Fruit fly (Drosophila melanogaster): ENCODE data around the gene DEF8.
A peak's percentile ranks its signal among the peaks of the same experiment; 100 is the strongest.

DEF8 gene

dm6 chr3L:12131918-12132317 lies at the start of gene DEF8:
Gene DEF8, plus strand, starts transcription at chr3L:12132146.
- TF ChIP-seq noc (tag; optimal IDR thresholded peaks at IDR 0.05) = peak; percentile 62

- TF ChIP-seq noc (tag; optimal IDR thresholded peaks at IDR 0.05) = no peak
Observed at dm6 chr3L:12082521-12082841, 49.5 kb upstream of the DEF8 start.

- no peak for TF ChIP-seq noc (tag; optimal IDR thresholded peaks at IDR 0.05)
Observed at dm6 chr3L:12083092-12083680, 48.8 kb upstream of the DEF8 start.

DNA sequence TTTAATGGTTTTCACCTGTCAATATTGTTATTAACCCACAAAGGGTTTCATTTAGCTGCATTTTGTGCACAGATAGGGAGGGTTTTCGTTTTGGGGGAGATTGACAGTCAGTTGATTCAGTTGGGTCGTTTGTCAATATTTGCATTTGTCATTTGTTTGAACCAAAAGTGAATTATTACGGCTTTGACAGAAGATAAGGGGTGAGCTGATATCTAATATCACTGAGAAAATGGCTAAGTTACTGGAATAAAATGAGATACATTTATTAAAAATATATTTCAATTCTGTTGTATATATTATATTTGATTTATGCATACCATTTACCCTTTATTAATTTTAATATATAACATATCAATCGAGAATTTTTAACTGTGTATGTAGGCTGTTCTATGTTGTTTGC lies 48.1 kb upstream of the DEF8 start:
- no peak for TF ChIP-seq noc (tag; optimal IDR thresholded peaks at IDR 0.05)

DNA sequence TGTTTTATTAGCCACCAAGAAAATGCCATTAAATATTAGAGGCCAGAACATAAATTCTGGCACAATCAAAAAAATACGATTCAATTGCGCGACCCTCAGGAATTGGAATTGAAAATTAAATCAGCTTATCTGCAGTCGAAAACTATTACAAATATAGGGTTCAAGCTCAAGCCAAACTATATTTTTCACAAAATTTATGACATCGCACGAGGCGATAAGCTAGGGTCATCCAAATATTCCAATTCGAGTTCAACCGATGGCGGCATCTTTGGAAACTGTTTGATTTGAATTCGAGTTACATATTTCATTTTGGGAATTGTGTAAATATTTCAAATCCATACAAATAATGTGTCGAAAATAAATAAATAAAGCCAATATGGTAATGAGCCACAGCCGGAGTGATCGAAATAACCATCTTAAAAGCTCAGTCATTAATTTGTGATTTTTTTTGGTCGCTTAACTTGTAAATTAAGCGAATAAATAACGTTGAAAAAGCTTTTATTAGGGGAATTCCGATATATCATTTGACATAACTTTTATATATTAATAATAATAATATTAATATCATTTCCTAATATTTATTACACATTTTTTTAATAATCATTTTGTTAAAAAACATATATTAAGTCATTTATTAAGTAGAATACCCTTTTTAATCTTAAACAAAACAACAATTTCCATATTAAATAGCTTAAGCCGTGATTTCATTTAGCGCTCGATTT lies 46.8 kb upstream of the DEF8 start:
- no peak for TF ChIP-seq noc (tag; optimal IDR thresholded peaks at IDR 0.05)

- no peak for TF ChIP-seq noc (tag; optimal IDR thresholded peaks at IDR 0.05)
Observed at dm6 chr3L:12085691-12086078, 46.3 kb upstream of the DEF8 start.

DNA sequence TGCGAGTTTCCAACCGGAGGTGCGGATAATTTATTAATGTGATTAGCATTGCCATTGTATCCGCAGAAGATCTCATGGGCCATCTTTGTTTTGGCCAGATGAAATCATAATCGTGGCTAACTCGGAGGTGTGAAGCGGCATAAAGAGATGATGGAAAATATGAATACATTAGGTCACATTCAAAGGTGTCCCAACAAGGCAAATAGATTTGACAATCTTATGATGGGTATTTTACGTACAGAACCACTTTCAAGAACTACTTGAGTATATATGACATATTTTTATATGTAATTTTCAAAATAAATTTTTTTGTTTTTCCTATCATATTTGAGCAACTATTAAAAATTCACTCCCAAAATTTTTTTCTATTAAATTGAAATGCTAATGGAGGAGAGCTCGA lies 43.6 kb upstream of the DEF8 start, which contains the start of gene CG17154:
TSS of gene CG17154 (plus strand) at position 301 of the 400 bp plus-strand sequence.
- TF ChIP-seq noc (tag; optimal IDR thresholded peaks at IDR 0.05) = no peak

- TF ChIP-seq noc (tag; optimal IDR thresholded peaks at IDR 0.05) = no peak
Observed at dm6 chr3L:12090184-12090897, 41.6 kb upstream of the DEF8 start.

DNA sequence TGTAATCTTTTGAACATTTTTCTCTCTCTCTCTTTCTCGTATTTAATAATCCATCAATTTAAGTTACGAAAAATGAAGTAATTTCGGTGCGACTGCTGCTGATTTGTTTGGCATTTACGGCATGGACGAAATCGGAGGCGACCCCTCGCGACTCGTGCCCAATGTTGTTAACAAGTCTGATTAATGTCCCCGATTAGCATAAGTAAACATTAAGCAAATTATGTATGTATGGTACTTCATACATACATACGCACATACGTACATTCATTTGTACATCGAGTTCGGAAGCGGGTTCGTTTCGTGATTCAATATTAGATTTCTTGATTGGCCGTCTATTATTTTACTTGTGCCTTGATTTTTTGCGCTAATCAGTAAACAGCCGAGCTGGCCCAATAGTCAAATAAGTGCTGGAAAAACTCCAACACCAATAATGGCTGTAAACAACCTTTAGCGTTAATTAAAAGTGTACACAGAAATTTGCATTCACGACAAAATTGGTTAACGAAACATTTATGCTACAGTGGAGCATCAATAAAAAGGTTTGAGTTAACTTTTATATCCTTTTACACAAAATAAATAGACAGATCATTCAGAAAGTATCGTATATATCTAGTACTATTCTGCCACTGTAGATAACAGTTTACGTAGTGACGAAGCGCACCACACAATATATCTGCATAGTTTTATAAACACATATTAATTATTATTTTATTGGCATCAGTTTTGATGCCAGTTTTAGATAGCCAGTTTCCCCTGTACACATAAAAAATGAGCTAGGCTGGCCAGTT lies 40.9 kb upstream of the DEF8 start:
- peak; percentile 59 for TF ChIP-seq noc (tag; optimal IDR thresholded peaks at IDR 0.05)

- TF ChIP-seq noc (tag; optimal IDR thresholded peaks at IDR 0.05) = no peak
Observed at dm6 chr3L:12092860-12093359, 39.0 kb upstream of the DEF8 start.

dm6 chr3L:12095960-12096359 lies 36.0 kb upstream of the DEF8 start:
- TF ChIP-seq noc (tag; optimal IDR thresholded peaks at IDR 0.05) = no peak

DNA sequence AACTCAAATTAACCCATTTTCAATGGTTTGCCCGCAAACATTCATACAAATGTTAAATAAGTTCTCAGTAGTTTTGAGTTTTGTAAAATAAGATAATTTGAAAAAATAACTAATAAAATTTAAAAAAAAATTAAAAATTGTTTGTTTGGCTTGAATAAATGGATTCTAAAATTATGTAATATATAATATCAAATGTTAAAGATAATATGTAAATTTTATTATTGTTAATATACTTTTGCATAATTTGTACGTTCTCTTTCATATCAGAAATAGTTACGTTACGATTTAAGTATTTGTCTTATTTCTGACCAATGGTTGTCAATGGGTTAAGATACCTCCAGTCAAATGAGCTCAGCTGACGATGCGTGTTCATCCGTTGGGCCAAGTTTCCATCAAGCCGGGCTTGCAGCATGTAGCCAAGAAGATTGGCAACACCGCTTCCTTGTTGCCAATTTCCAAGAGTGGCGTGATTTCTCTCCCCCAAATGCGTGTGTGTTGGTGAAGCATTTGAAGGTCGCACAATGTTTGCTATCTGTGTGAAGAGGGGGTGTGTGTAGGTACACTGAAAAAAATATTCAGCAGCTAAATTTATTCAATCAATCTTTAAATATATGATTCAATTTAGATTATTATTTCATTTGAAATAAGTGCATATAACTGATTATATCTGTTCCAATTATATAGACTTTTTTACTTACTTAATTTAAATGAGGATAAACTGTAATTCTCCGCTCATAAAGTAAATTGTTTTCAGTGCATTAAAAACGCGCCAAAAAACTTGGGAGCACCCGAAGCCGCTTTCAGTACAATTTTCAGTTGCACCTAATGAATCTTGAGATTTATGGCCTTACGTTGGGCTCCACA lies 34.9 kb upstream of the DEF8 start:
- TF ChIP-seq noc (tag; optimal IDR thresholded peaks at IDR 0.05) = no peak

DNA sequence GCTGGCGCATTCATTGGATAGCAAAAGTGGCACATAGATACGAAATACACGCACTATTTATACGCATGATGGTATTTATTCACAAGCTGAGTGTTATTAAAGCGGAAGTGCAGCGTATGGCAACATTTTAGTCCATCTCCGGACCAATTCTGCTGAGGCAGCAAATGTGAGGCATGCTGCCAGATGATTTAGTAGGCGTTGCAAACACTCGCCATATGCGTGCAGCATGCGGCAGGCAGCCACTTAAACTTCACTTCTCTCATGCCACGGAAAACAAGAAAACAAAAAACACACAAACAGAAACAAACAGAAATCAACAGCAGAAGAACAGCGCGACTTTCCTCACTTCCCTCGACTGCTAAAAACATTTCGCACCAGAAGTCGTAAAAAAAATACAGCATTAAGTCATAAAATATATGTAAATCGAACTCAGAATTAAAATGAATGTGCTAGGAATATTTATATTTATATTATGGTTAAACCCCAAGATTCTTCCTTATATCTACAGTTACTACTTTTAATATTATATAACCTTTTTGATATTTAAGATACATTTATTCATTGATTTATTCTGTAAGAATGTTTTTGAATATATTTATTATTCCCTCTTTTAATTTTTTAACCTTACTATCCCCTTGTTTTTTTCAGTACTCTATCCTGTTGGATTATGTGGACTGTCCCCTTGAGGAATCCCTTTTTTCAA lies 32.5 kb upstream of the DEF8 start:
- TF ChIP-seq noc (tag; optimal IDR thresholded peaks at IDR 0.05) = no peak

dm6 chr3L:12101924-12102383 lies 30.0 kb upstream of the DEF8 start:
- TF ChIP-seq noc (tag; optimal IDR thresholded peaks at IDR 0.05) = peak; percentile 29
